Fruit fly (Drosophila melanogaster): Measurements from ENCODE around the gene CG10657.

CG10657 gene

DNA sequence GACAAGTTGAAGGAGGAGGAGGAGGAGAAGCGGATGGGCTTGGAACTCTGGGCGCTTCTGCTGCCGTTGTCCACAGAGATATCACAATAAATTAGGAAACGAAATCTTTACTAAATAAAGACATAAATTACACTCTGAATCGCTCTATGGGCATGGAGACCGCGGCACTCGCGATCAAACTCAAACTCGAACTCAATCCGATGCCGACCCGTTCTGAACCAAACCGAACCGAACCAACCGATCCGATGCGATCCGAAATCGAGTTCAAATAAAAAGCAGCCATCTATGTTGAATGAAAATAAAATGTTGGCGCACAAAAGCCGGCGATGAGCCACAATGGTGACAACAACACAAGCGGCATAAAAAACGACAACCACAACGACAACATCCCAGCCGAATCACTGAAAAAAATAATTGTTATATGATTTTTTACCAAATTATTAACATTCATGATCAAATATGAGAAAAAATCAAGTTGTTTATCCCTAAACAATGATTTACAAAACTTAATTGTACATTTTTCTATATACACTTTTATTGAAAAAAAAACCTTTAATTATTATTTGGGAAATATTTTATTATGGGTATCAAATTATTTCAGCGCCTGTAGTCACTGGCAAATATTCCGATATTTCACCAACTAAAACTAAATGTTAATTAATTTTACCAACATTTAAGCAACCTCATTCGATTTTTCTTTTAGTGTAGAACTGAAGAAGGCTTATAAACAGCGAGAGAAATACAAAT is 39.9 kb downstream of the CG10657 start (continued):
- TF ChIP-seq CG33557 (GFP tag; optimal IDR thresholded peaks at IDR 0.05) (peak; percentile 92), Trl (optimal IDR thresholded peaks at IDR 0.05) (no peak), Trl (GFP tag; optimal IDR thresholded peaks at IDR 0.05) (peak; percentile 45), Nf-YB (GFP tag; optimal IDR thresholded peaks at IDR 0.05) (peak; percentile 75), Abd-B (GFP tag; optimal IDR thresholded peaks at IDR 0.05) (peak; percentile 76), zen (tag; optimal IDR thresholded peaks at IDR 0.05) (peak; percentile 79), Deaf1 (tag; optimal IDR thresholded peaks at IDR 0.05) (peak; percentile 48), peb (GFP tag; IDR thresholded peaks at IDR 0.05) (0 out of 2 replicates have a peak, but pooled peaks have one; percentile 33), HLH4C (GFP tag; IDR thresholded peaks at IDR 0.05; ENCODE audit: partially characterized antibody) (no peak), CG4820 (GFP tag; optimal IDR thresholded peaks at IDR 0.05) (peak; percentile 86), ac (GFP tag; optimal IDR thresholded peaks at IDR 0.05) (peak; percentile 53), CG18764 (GFP tag; optimal IDR thresholded peaks at IDR 0.05) (peak; percentile 70), CG3838 (GFP tag; optimal IDR thresholded peaks at IDR 0.05) (peak; percentile 49), CG11398 (GFP tag; optimal IDR thresholded peaks at IDR 0.05) (no peak), CG14441 (GFP tag; IDR thresholded peaks at IDR 0.05) (peak; percentile 40; the same call in 1 of the 2 replicates), inv (GFP tag; IDR thresholded peaks at IDR 0.05; ENCODE audit: partially characterized antibody) (no peak), sens-2 (GFP tag; IDR thresholded peaks at IDR 0.05) (peak; percentile 36; the same call in 1 of the 2 replicates), salm (tag; optimal IDR thresholded peaks at IDR 0.05) (peak; percentile 78), D19A (tag; optimal IDR thresholded peaks at IDR 0.05) (peak; percentile 88), CG16863 (GFP tag; optimal IDR thresholded peaks at IDR 0.05) (peak; percentile 59), CG10209 (GFP tag; optimal IDR thresholded peaks at IDR 0.05) (peak; percentile 85), aop (GFP tag; IDR thresholded peaks at IDR 0.05) (no peak), croc (GFP tag; conservative IDR thresholded peaks at IDR 0.05) (peak; percentile 73), CG3847 (GFP tag; IDR thresholded peaks at IDR 0.05) (peak; percentile 22; the same call in 1 of the 2 replicates), CG12071 (GFP tag; optimal IDR thresholded peaks at IDR 0.05) (no peak), bsh (GFP tag; optimal IDR thresholded peaks at IDR 0.05) (peak in 1 of 2 experiments; percentile 91), CG10274 (GFP tag; optimal IDR thresholded peaks at IDR 0.05) (peak; percentile 25), pros (GFP tag; optimal IDR thresholded peaks at IDR 0.05) (no peak), CG11695 (GFP tag; IDR thresholded peaks at IDR 0.05) (peak; percentile 77; the same call in 2 of the 3 replicates), Asciz (GFP tag; optimal IDR thresholded peaks at IDR 0.05) (peak; percentile 85), CG11696 (GFP tag; IDR thresholded peaks at IDR 0.05) (no peak), CG13296 (GFP tag; optimal IDR thresholded peaks at IDR 0.05) (peak; percentile 49), hkb (optimal IDR thresholded peaks at IDR 0.05) (no peak), hkb (GFP tag; IDR thresholded peaks at IDR 0.05) (peak; percentile 64), her (GFP tag; optimal IDR thresholded peaks at IDR 0.05) (no peak), ash1 (GFP tag; optimal IDR thresholded peaks at IDR 0.05) (no peak), sob (GFP tag; IDR thresholded peaks at IDR 0.05) (no peak; the same call in 1 of the 2 replicates), Bteb2 (GFP tag; optimal IDR thresholded peaks at IDR 0.05) (peak; percentile 49), cad (GFP tag; optimal IDR thresholded peaks at IDR 0.05) (no peak), CG9215 (GFP tag; IDR thresholded peaks at IDR 0.05) (no peak), CG13424 (tag; optimal IDR thresholded peaks at IDR 0.05) (peak; percentile 89), CG18599 (GFP tag; optimal IDR thresholded peaks at IDR 0.05) (peak; percentile 46), CG10366 (GFP tag; IDR thresholded peaks at IDR 0.05) (no peak), kay (GFP tag; optimal IDR thresholded peaks at IDR 0.05) (peak; percentile 51), CG1602 (GFP tag; optimal IDR thresholded peaks at IDR 0.05) (peak; percentile 77), wor (GFP tag; IDR thresholded peaks at IDR 0.05) (peak; percentile 47), yki (optimal IDR thresholded peaks at IDR 0.05) (no peak), CG17186 (GFP tag; optimal IDR thresholded peaks at IDR 0.05) (peak; percentile 23), Hr78 (GFP tag; optimal IDR thresholded peaks at IDR 0.05) (peak in 1 of 2 experiments; percentile 74), nmo (GFP tag; optimal IDR thresholded peaks at IDR 0.05) (peak; percentile 94)

Measured in whole organism, embryonic.